Worm (Caenorhabditis elegans) whole organism, L4/young adult: Measurements from ENCODE around the gene C39B10.3.

Source experiments
- dao-5 ChIP-seq: sonication (generic microtip); optimal IDR thresholded peaks from 2 replicates; lab custom pipeline; 2016; ENCODE audit warnings: missing genotype, missing genetic modification characterization, moderate library complexity, missing compliant biosample characterization
- him-1 ChIP-seq: sonication (generic microtip); optimal IDR thresholded peaks from 2 replicates; lab custom pipeline; 2016; ENCODE audit warnings: missing genotype, missing genetic modification reagents, missing genetic modification characterization, missing compliant biosample characterization

DNA sequence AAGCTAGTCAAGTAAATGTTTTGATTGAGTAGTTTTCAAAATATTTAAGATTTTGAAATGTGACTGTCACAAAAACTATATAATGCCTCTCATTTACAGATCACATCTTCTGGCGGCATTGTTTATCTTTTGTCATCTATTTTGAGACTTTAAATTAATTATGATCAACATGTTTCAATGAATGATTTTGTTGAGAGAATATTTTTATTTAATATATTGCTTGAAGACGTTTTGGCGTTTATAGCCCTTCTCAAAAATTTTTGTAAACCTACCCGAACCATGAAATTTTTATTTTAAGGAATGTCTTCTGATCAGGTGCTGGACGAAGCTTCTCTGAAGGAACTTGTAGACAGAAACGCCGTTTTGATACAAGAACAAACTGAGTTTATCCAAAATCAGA is 769 bp downstream of the C39B10.3 start, which contains the start of gene C39B10.4:
- TF ChIP-seq dao-5 (tag; lab: Kevin White, UChicago): no peak
- no peak for TF ChIP-seq him-1
